Worm (Caenorhabditis elegans) whole organism, mixed stage, embryonic: ENCODE data around the gene srh-63.

Experiments used
- bed-3 ChIP-seq: fragments of 200-800 bp; sonication (Bioruptor generic); optimal IDR thresholded peaks from 3 replicates; lab custom pipeline; 2018; ENCODE audit warnings: mild to moderate bottlenecking, missing genetic modification characterization, moderate library complexity, missing compliant biosample characterization
- blmp-1 ChIP-seq: fragments of 150-350 bp; optimal IDR thresholded peaks from 2 replicates; lab custom pipeline; 2014; ENCODE audit warnings: missing biosample characterization, missing genetic modification characterization
- ceh-39 ChIP-seq: fragments of 150-350 bp; optimal IDR thresholded peaks from 2 replicates; lab custom pipeline; 2014; ENCODE audit warnings: missing biosample characterization, missing genetic modification characterization
- ceh-43 ChIP-seq: fragments of 200-800 bp; sonication (Bioruptor generic); optimal IDR thresholded peaks from 2 replicates; lab custom pipeline; 2018; ENCODE audit warnings: mild to moderate bottlenecking, missing genetic modification characterization, moderate library complexity, missing compliant biosample characterization
- ceh-83 ChIP-seq: fragments of 200-800 bp; sonication (Bioruptor generic); optimal IDR thresholded peaks from 2 replicates; lab custom pipeline; 2018; ENCODE audit warnings: mild to moderate bottlenecking, missing genetic modification characterization, missing compliant biosample characterization
- ces-1 ChIP-seq: fragments of 150-350 bp; optimal IDR thresholded peaks from 2 replicates; lab custom pipeline; 2014; ENCODE audit warnings: missing biosample characterization, missing genetic modification reagents, missing genetic modification characterization
- drap-1 ChIP-seq: fragments of 200-800 bp; sonication (Bioruptor generic); optimal IDR thresholded peaks from 3 replicates; lab custom pipeline; 2018; ENCODE audit warnings: mild to moderate bottlenecking, missing genetic modification characterization, missing compliant biosample characterization
- elt-1 ChIP-seq: sonication (generic microtip); optimal IDR thresholded peaks from 2 replicates; lab custom pipeline; 2017; ENCODE audit warnings: missing genetic modification characterization, mild to moderate bottlenecking, missing compliant biosample characterization, antibody characterized with exemption, moderate library complexity, borderline replicate concordance; ENCODE audit not compliant: insufficient read depth
- elt-3 ChIP-seq: fragments of 150-350 bp; optimal IDR thresholded peaks from 2 replicates; lab custom pipeline; 2014; ENCODE audit warnings: missing biosample characterization, missing genetic modification characterization
- flh-1 ChIP-seq: fragments of 200-800 bp; sonication (Bioruptor generic); optimal IDR thresholded peaks from 2 replicates; lab custom pipeline; 2018; ENCODE audit warnings: mild to moderate bottlenecking, missing genetic modification characterization, moderate library complexity, missing compliant biosample characterization
- ham-2 ChIP-seq: fragments of 200-800 bp; sonication (Bioruptor generic); optimal IDR thresholded peaks from 2 replicates; lab custom pipeline; 2018; ENCODE audit warnings: mild to moderate bottlenecking, missing genetic modification characterization, missing compliant biosample characterization
- hlh-1 ChIP-seq: fragments of 150-350 bp; optimal IDR thresholded peaks from 2 replicates; lab custom pipeline; 2014; ENCODE audit warnings: missing biosample characterization, missing genetic modification reagents, missing genetic modification characterization
- lin-13 ChIP-seq: fragments of 150-350 bp; optimal IDR thresholded peaks from 2 replicates; lab custom pipeline; 2014; ENCODE audit warnings: missing biosample characterization, missing genetic modification characterization
- lin-32 ChIP-seq: fragments of 200-800 bp; sonication (Bioruptor generic); optimal IDR thresholded peaks from 2 replicates; lab custom pipeline; 2018; ENCODE audit warnings: mild to moderate bottlenecking, missing genetic modification characterization, missing compliant biosample characterization
- lsy-2 ChIP-seq: fragments of 150-350 bp; optimal IDR thresholded peaks from 2 replicates; lab custom pipeline; 2014; ENCODE audit warnings: missing biosample characterization, missing genetic modification characterization
- mab-5 ChIP-seq: fragments of 150-350 bp; optimal IDR thresholded peaks from 2 replicates; lab custom pipeline; 2014; ENCODE audit warnings: missing biosample characterization, missing genetic modification characterization
- mep-1 ChIP-seq: fragments of 150-350 bp; optimal IDR thresholded peaks from 2 replicates; lab custom pipeline; 2017; ENCODE audit warnings: missing biosample characterization, missing genetic modification reagents, missing genetic modification characterization, inconsistent platforms
- nhr-12 ChIP-seq: fragments of 150-350 bp; optimal IDR thresholded peaks from 2 replicates; lab custom pipeline; 2014; ENCODE audit warnings: missing biosample characterization, missing genetic modification characterization
- nhr-2 ChIP-seq: fragments of 150-350 bp; optimal IDR thresholded peaks from 2 replicates; lab custom pipeline; 2014; ENCODE audit warnings: missing biosample characterization, missing genetic modification characterization
- nhr-237 ChIP-seq: fragments of 150-350 bp; optimal IDR thresholded peaks from 2 replicates; lab custom pipeline; 2014; ENCODE audit warnings: missing biosample characterization, missing genetic modification characterization
- nhr-28 ChIP-seq: fragments of 150-350 bp; optimal IDR thresholded peaks from 2 replicates; lab custom pipeline; 2014; ENCODE audit warnings: missing biosample characterization, missing genetic modification characterization
- sem-2 ChIP-seq: fragments of 200-800 bp; sonication (Bioruptor generic); optimal IDR thresholded peaks from 2 replicates; lab custom pipeline; 2018; ENCODE audit warnings: mild to moderate bottlenecking, missing genetic modification characterization, missing compliant biosample characterization
- snpc-4 ChIP-seq: fragments of 150-350 bp; optimal IDR thresholded peaks from 2 replicates; lab custom pipeline; 2014; ENCODE audit warnings: missing biosample characterization, missing genetic modification characterization
- sptf-1 ChIP-seq: sonication (generic microtip); optimal IDR thresholded peaks from 2 replicates; lab custom pipeline; 2017; ENCODE audit warnings: mild to moderate bottlenecking, missing genetic modification characterization, moderate library complexity, missing compliant biosample characterization
- tbx-8 ChIP-seq: fragments of 200-800 bp; sonication (Bioruptor generic); optimal IDR thresholded peaks from 2 replicates; lab custom pipeline; 2018; ENCODE audit warnings: mild to moderate bottlenecking, missing genetic modification characterization, moderate library complexity, missing compliant biosample characterization
- unc-120 ChIP-seq: sonication (generic microtip); optimal IDR thresholded peaks from 2 replicates; lab custom pipeline; 2017; ENCODE audit warnings: missing genetic modification characterization, missing compliant biosample characterization; ENCODE audit not compliant: poor library complexity, severe bottlenecking
- unc-62 ChIP-seq: fragments of 150-350 bp; optimal IDR thresholded peaks from 2 replicates; lab custom pipeline; 2014; ENCODE audit warnings: missing biosample characterization, missing genetic modification reagents, missing genetic modification characterization
- zip-8 ChIP-seq: fragments of 150-350 bp; optimal IDR thresholded peaks from 2 replicates; lab custom pipeline; 2014; ENCODE audit warnings: missing biosample characterization, missing genetic modification characterization
- ztf-11 ChIP-seq: fragments of 150-350 bp; optimal IDR thresholded peaks from 2 replicates; lab custom pipeline; 2014; ENCODE audit warnings: missing biosample characterization, missing genetic modification characterization

The srh-63 gene

DNA sequence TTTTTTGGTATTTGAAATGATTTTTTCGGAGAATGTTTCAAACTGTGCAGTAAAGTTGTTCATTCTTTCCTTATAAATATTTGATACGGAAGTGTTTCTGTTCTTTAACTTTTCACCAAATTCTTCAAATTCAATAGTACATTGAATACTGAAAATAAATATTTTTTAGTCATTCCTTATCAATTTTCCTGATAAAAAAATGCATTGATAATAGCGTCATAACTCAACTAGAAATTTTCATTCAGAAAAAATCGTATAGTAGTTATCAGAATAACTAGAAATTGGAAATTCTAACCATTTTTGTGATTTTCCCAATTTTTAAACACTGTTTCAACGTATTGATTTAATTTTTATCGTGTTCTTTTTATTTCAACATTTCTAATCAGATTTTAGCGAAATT, 35.6 kb downstream of the srh-63 start:
- TF ChIP-seq tbx-8 (GFP tag; lab: Kevin White, UChicago) (no peak), sptf-1 (tag; lab: Kevin White, UChicago) (no peak), unc-62 (GFP tag; lab: Kevin White, UChicago) (no peak), bed-3 (no peak)

- no peak for TF ChIP-seq drap-1 (GFP tag; lab: Kevin White, UChicago)
- no peak for TF ChIP-seq lin-13 (tag; lab: Kevin White, UChicago)
- no peak for TF ChIP-seq flh-1 (GFP tag; lab: Kevin White, UChicago)
- no peak for TF ChIP-seq ceh-43 (GFP tag; lab: Kevin White, UChicago)
- no peak for TF ChIP-seq hlh-1 (tag; lab: Kevin White, UChicago)
- no peak for TF ChIP-seq nhr-2 (tag; lab: Kevin White, UChicago)
- no peak for TF ChIP-seq tbx-8 (GFP tag; lab: Kevin White, UChicago)
- no peak for TF ChIP-seq ces-1 (GFP tag; lab: Kevin White, UChicago)
- TF ChIP-seq sptf-1 (tag; lab: Kevin White, UChicago): no peak
- no peak for TF ChIP-seq mab-5 (tag; lab: Kevin White, UChicago)
- TF ChIP-seq ceh-83 (GFP tag; lab: Kevin White, UChicago): no peak
- TF ChIP-seq blmp-1 (tag; lab: Kevin White, UChicago): no peak
These were observed 38.0 kb downstream of the srh-63 start for ce11 chrIV:14561677-14562076.

ce11 chrIV:14562649-14563268, 39.1 kb downstream of the srh-63 start:
- TF ChIP-seq lsy-2 (tag; lab: Kevin White, UChicago) (no peak), ham-2 (no peak), snpc-4 (tag; lab: Kevin White, UChicago) (no peak), zip-8 (tag; lab: Kevin White, UChicago) (no peak), ceh-43 (GFP tag; lab: Kevin White, UChicago) (no peak), ztf-11 (no peak), sem-2 (no peak), nhr-2 (tag; lab: Kevin White, UChicago) (no peak), blmp-1 (tag; lab: Kevin White, UChicago) (no peak), drap-1 (GFP tag; lab: Kevin White, UChicago) (no peak), nhr-12 (tag; lab: Kevin White, UChicago) (no peak), elt-3 (tag; lab: Kevin White, UChicago) (no peak), unc-120 (tag; lab: Kevin White, UChicago) (no peak), sptf-1 (tag; lab: Kevin White, UChicago) (no peak), bed-3 (no peak), mep-1 (no peak)

DNA sequence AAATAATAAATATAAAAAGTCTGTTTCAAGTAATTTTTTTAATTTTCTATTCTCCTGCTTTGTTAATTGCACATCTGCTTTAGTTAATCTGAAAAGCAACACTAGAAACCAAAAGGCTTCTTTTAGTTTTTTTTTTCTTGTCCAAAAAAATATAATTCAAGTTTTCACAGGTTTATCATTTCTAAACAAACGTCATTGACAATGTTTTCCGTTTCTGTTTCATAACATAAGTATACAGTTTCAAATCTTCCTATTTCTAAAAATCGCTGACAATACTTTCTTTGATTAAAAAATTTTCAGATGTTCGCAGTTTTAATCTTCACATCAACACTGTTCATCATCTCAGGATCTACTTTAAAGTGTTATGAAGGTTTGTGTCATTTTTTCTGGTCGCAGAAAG, 41.4 kb downstream of the srh-63 start, which contains the start of gene Y57G11B.2:
TSS of gene Y57G11B.2 (plus strand) at position 301 of the 400 bp plus-strand sequence.
- TF ChIP-seq nhr-237 (tag; lab: Kevin White, UChicago) (no peak), snpc-4 (tag; lab: Kevin White, UChicago) (no peak), mab-5 (tag; lab: Kevin White, UChicago) (no peak), unc-120 (tag; lab: Kevin White, UChicago) (no peak), ceh-43 (GFP tag; lab: Kevin White, UChicago) (no peak)

DNA sequence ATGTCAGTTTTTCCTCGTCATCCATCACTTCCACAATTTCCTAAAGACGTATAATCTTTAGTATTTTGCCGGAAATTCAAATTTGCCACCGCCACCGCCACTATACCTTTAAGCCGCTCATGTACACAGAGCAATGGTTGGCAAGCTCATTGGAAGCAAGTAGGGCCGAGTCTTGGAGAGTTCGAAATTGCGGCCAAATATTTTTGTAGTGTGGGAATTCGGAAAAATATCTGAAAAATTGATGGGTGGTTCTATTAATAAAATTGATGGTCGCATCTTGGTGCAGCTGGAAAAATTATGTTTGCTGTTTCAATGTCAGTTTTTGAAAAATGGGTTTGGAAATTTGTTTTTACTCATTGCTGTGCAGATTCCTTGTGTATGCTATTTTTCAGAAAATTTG, 48.0 kb downstream of the srh-63 start:
- no peak for TF ChIP-seq nhr-12 (tag; lab: Kevin White, UChicago)
- no peak for TF ChIP-seq lin-32 (GFP tag; lab: Kevin White, UChicago)
- TF ChIP-seq nhr-28 (tag; lab: Kevin White, UChicago): no peak
- no peak for TF ChIP-seq snpc-4 (tag; lab: Kevin White, UChicago)
- no peak for TF ChIP-seq sptf-1 (tag; lab: Kevin White, UChicago)
- no peak for TF ChIP-seq ceh-43 (GFP tag; lab: Kevin White, UChicago)
- TF ChIP-seq mab-5 (tag; lab: Kevin White, UChicago): no peak
- TF ChIP-seq ceh-39 (tag; lab: Kevin White, UChicago): no peak
- TF ChIP-seq lsy-2 (tag; lab: Kevin White, UChicago): no peak
- no peak for TF ChIP-seq blmp-1 (tag; lab: Kevin White, UChicago)
- TF ChIP-seq lin-13 (tag; lab: Kevin White, UChicago): no peak
- no peak for TF ChIP-seq nhr-237 (tag; lab: Kevin White, UChicago)
- no peak for TF ChIP-seq bed-3
- TF ChIP-seq elt-1 (tag; lab: Kevin White, UChicago): no peak
- no peak for TF ChIP-seq flh-1 (GFP tag; lab: Kevin White, UChicago)
